Worm (Caenorhabditis elegans): Measurements from ENCODE around the gene C09E10.3.

DNA sequence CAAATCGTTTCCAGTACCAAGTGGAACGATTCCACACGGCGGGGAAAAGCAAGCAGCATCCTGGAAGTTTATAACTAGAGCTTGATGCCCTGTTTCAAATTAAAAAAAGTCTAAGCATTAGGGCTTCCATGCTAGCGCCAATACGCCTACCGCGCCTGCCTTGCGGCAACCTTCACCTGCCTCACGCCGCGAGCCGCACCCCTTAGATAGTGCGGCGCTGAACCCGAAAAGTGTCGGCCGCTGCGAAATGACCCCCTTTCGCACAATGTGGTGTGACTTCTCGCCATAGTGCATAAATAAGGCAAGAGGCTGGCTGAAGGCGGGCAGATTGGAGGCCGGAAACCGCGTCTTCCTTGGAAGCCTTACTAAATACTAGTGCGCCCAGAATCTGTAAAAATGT, 4.7 kb downstream of the C09E10.3 start:
- TF ChIP-seq nhr-11 (tag; optimal IDR thresholded peaks at IDR 0.05) (no peak), rnt-1 (tag; optimal IDR thresholded peaks at IDR 0.05) (no peak), Y116A8C.19 (tag; optimal IDR thresholded peaks at IDR 0.05; ENCODE audit: borderline replicate concordance) (no peak), C34B4.2 (tag; optimal IDR thresholded peaks at IDR 0.05) (no peak), nhr-47 (tag; optimal IDR thresholded peaks at IDR 0.05) (peak; percentile 2), lin-13 (GFP tag; optimal IDR thresholded peaks at IDR 0.05) (no peak), zag-1 (tag; optimal IDR thresholded peaks at IDR 0.05) (no peak), pag-3 (tag; optimal IDR thresholded peaks at IDR 0.05; ENCODE audit: borderline replicate concordance, insufficient read depth) (no peak), lir-3 (tag; optimal IDR thresholded peaks at IDR 0.05; ENCODE audit: poor library complexity) (no peak), jun-1 (tag; optimal IDR thresholded peaks at IDR 0.05) (no peak), egl-27 (tag; optimal IDR thresholded peaks at IDR 0.05) (no peak), nhr-28 (tag; optimal IDR thresholded peaks at IDR 0.05) (no peak)
